Fruit fly (Drosophila melanogaster): ENCODE measurements around the gene rod.
A peak's percentile ranks its signal among the peaks of the same experiment; 100 is the strongest.

Gene rod

dm6 chr3R:31588374-31588773 lies 7.6 kb downstream of the rod start, which contains the start of gene CG1635 (continued):
- TF ChIP-seq CkIIα-i1 (GFP tag; IDR thresholded peaks at IDR 0.05) (peak; percentile 92), vvl (GFP tag; IDR thresholded peaks at IDR 0.05) (peak; percentile 100), Bteb2 (GFP tag; optimal IDR thresholded peaks at IDR 0.05) (peak; percentile 99), CG8359 (GFP tag; optimal IDR thresholded peaks at IDR 0.05; ENCODE audit: borderline replicate concordance) (peak; percentile 95), kah (GFP tag; optimal IDR thresholded peaks at IDR 0.05) (peak; percentile 99), rib (GFP tag; IDR thresholded peaks at IDR 0.05) (peak; percentile 99), CG7357 (GFP tag; IDR thresholded peaks at IDR 0.05) (peak; percentile 95), CG1832 (GFP tag; optimal IDR thresholded peaks at IDR 0.05) (no peak), CG13624 (GFP tag; optimal IDR thresholded peaks at IDR 0.05) (peak; percentile 94), run (tag; optimal IDR thresholded peaks at IDR 0.05) (peak; percentile 99), lov (optimal IDR thresholded peaks at IDR 0.05) (no peak), lov (GFP tag; IDR thresholded peaks at IDR 0.05) (peak; percentile 98), Meics (GFP tag; optimal IDR thresholded peaks at IDR 0.05) (peak; percentile 99), CG4617 (GFP tag; optimal IDR thresholded peaks at IDR 0.05; ENCODE audit: borderline replicate concordance) (peak; percentile 98), sr (GFP tag; IDR thresholded peaks at IDR 0.05) (peak; percentile 97), salm (tag; optimal IDR thresholded peaks at IDR 0.05) (peak; percentile 100), CG33557 (GFP tag; optimal IDR thresholded peaks at IDR 0.05) (peak; percentile 99), crc (GFP tag; optimal IDR thresholded peaks at IDR 0.05) (peak; percentile 97), CG13287 (GFP tag; IDR thresholded peaks at IDR 0.05; ENCODE audit: partially characterized antibody) (peak; percentile 84), gcm2 (GFP tag; optimal IDR thresholded peaks at IDR 0.05) (peak; percentile 97), CG11560 (tag; IDR thresholded peaks at IDR 0.05) (peak; percentile 92), crol (GFP tag; IDR thresholded peaks at IDR 0.05) (peak; percentile 85), ac (GFP tag; optimal IDR thresholded peaks at IDR 0.05) (peak; percentile 97), CG8944 (GFP tag; optimal IDR thresholded peaks at IDR 0.05) (peak; percentile 96), B-H2 (GFP tag; optimal IDR thresholded peaks at IDR 0.05) (peak; percentile 100), Mad (GFP tag; optimal IDR thresholded peaks at IDR 0.05) (peak; percentile 99), fd102C (GFP tag; optimal IDR thresholded peaks at IDR 0.05) (peak; percentile 95), kay (GFP tag; optimal IDR thresholded peaks at IDR 0.05) (peak; percentile 99), CG6791 (GFP tag; IDR thresholded peaks at IDR 0.05; ENCODE audit: partially characterized antibody) (peak; percentile 66; the same call in 2 of the 3 replicates), sima (GFP tag; optimal IDR thresholded peaks at IDR 0.05) (peak; percentile 70), Ets65A (GFP tag) (peak; percentile 90), CG7372 (GFP tag; IDR thresholded peaks at IDR 0.05) (peak; percentile 99), Abd-B (GFP tag; optimal IDR thresholded peaks at IDR 0.05) (peak; percentile 88), CG6689 (GFP tag; IDR thresholded peaks at IDR 0.05) (peak; percentile 99), Side (GFP tag; optimal IDR thresholded peaks at IDR 0.05) (peak; percentile 98), zfh1 (GFP tag; IDR thresholded peaks at IDR 0.05) (peak; percentile 99), CG10267 (tag; optimal IDR thresholded peaks at IDR 0.05) (peak; percentile 99), cas (GFP tag; IDR thresholded peaks at IDR 0.05) (peak; percentile 99), CG17802 (tag; optimal IDR thresholded peaks at IDR 0.05) (peak; percentile 92), btn (GFP tag; optimal IDR thresholded peaks at IDR 0.05) (peak; percentile 95), nerfin-1 (tag; optimal IDR thresholded peaks at IDR 0.05) (peak; percentile 99), exex (tag; optimal IDR thresholded peaks at IDR 0.05) (peak; percentile 98), Dip2 (GFP tag; IDR thresholded peaks at IDR 0.05) (peak; percentile 78), NC2α (GFP tag; optimal IDR thresholded peaks at IDR 0.05) (peak; percentile 97), stc (GFP tag; IDR thresholded peaks at IDR 0.05) (peak; percentile 99), ato (GFP tag; IDR thresholded peaks at IDR 0.05; ENCODE audit: partially characterized antibody) (no peak; the same call in 1 of the 2 replicates), CG17829 (tag; optimal IDR thresholded peaks at IDR 0.05) (peak; percentile 100), Drgx (GFP tag; IDR thresholded peaks at IDR 0.05) (peak; percentile 100), Trl (optimal IDR thresholded peaks at IDR 0.05) (no peak), Trl (GFP tag; optimal IDR thresholded peaks at IDR 0.05) (peak; percentile 95), CG12236 (GFP tag; optimal IDR thresholded peaks at IDR 0.05) (peak; percentile 94), cad (GFP tag; optimal IDR thresholded peaks at IDR 0.05) (no peak)

Measured in whole organism, embryonic.